Fruit fly (Drosophila melanogaster) whole organism, adult: ENCODE measurements around the gene ND-49L.
A peak's percentile ranks its signal among the peaks of the same experiment; 100 is the strongest.

Experiments
- CG11617 ChIP-seq: fragments of 200-800 bp; sonication (Bioruptor generic); optimal IDR thresholded peaks from 2 replicates; lab custom pipeline; 2017; ENCODE audit warnings: mild to moderate bottlenecking, missing biosample characterization, missing genetic modification reagents, missing genetic modification characterization
- CG12768 ChIP-seq: fragments of 200-800 bp; sonication (Bioruptor generic); optimal IDR thresholded peaks from 2 replicates; lab custom pipeline; 2017; ENCODE audit warnings: missing biosample characterization, missing genetic modification characterization, mild to moderate bottlenecking, moderate library complexity, missing genetic modification reagents
- CG14711 ChIP-seq: fragments of 200-800 bp; sonication (Bioruptor generic); optimal IDR thresholded peaks from 2 replicates; lab custom pipeline; 2018; ENCODE audit warnings: missing biosample characterization, mild to moderate bottlenecking, missing genetic modification characterization, moderate library complexity
- CG1620 ChIP-seq: fragments of 200-800 bp; sonication (Bioruptor generic); optimal IDR thresholded peaks from 2 replicates; lab custom pipeline; 2016; ENCODE audit warnings: missing biosample characterization, missing genetic modification characterization
- CG33017 ChIP-seq: fragments of 200-800 bp; sonication (Bioruptor generic); optimal IDR thresholded peaks from 2 replicates; lab custom pipeline; 2018; ENCODE audit warnings: missing biosample characterization, mild to moderate bottlenecking, missing genetic modification characterization, moderate library complexity
- CG5204 ChIP-seq: fragments of 200-800 bp; sonication (Bioruptor generic); optimal IDR thresholded peaks from 2 replicates; lab custom pipeline; 2016; ENCODE audit warnings: missing biosample characterization, missing genetic modification characterization
- CG7045 ChIP-seq: fragments of 200-800 bp; sonication (Bioruptor generic); optimal IDR thresholded peaks from 2 replicates; lab custom pipeline; 2017; ENCODE audit warnings: missing biosample characterization, mild to moderate bottlenecking, missing genetic modification characterization
- CG7101 ChIP-seq: fragments of 200-800 bp; sonication (Bioruptor generic); optimal IDR thresholded peaks from 2 replicates; lab custom pipeline; 2018; ENCODE audit warnings: missing biosample characterization, mild to moderate bottlenecking, missing genetic modification characterization, moderate library complexity
- Clk ChIP-seq: fragments of 200-800 bp; sonication (Bioruptor generic); optimal IDR thresholded peaks from 2 replicates; lab custom pipeline; 2017; ENCODE audit warnings: missing biosample characterization, missing genetic modification characterization
- Crg-1 ChIP-seq: fragments of 200-800 bp; sonication (Bioruptor generic); optimal IDR thresholded peaks from 2 replicates; lab custom pipeline; 2016; ENCODE audit warnings: missing biosample characterization, missing genetic modification characterization
- Hr96 ChIP-seq: fragments of 200-800 bp; sonication (Bioruptor generic); optimal IDR thresholded peaks from 2 replicates; lab custom pipeline; 2016; ENCODE audit warnings: missing biosample characterization, missing genetic modification characterization
- Mnt ChIP-seq: fragments of 200-800 bp; sonication (Bioruptor generic); optimal IDR thresholded peaks from 2 replicates; lab custom pipeline; 2016; ENCODE audit warnings: missing biosample characterization, mild to moderate bottlenecking, missing genetic modification characterization
- bab1 ChIP-seq: fragments of 200-800 bp; sonication (Bioruptor generic); optimal IDR thresholded peaks from 3 replicates; lab custom pipeline; 2019; ENCODE audit warnings: missing biosample characterization, mild to moderate bottlenecking, missing genetic modification characterization, moderate library complexity
- cic ChIP-seq: fragments of 200-800 bp; sonication (Bioruptor generic); optimal IDR thresholded peaks from 2 replicates; lab custom pipeline; 2017; ENCODE audit warnings: missing biosample characterization, mild to moderate bottlenecking, missing genetic modification characterization, moderate library complexity
- cnc ChIP-seq, 2 experiments: fragments of >200 bp; optimal IDR thresholded peaks; 2 replicates each; lab custom pipeline; 2017
- kay ChIP-seq: fragments of 200-800 bp; sonication (Bioruptor generic); peaks from one replicate; lab custom pipeline; 2016; ENCODE audit warnings: missing biosample characterization, missing genetic modification characterization, borderline replicate concordance
- ovo ChIP-seq: fragments of 200-800 bp; sonication (Bioruptor generic); optimal IDR thresholded peaks from 2 replicates; lab custom pipeline; 2016; ENCODE audit warnings: missing biosample characterization, missing genetic modification characterization
- pad ChIP-seq: fragments of 200-800 bp; sonication (Bioruptor generic); optimal IDR thresholded peaks from 3 replicates; lab custom pipeline; 2017; ENCODE audit warnings: missing biosample characterization, missing genetic modification characterization, mild to moderate bottlenecking, moderate library complexity, missing genetic modification reagents
- tj ChIP-seq: fragments of 200-800 bp; sonication (Bioruptor generic); optimal IDR thresholded peaks from 3 replicates; lab custom pipeline; 2017; ENCODE audit warnings: missing biosample characterization, mild to moderate bottlenecking, missing genetic modification characterization, moderate library complexity
- toe ChIP-seq: fragments of 200-800 bp; sonication (Bioruptor generic); optimal IDR thresholded peaks from 2 replicates; lab custom pipeline; 2016; ENCODE audit warnings: missing biosample characterization, missing genetic modification characterization

The ND-49L gene

DNA sequence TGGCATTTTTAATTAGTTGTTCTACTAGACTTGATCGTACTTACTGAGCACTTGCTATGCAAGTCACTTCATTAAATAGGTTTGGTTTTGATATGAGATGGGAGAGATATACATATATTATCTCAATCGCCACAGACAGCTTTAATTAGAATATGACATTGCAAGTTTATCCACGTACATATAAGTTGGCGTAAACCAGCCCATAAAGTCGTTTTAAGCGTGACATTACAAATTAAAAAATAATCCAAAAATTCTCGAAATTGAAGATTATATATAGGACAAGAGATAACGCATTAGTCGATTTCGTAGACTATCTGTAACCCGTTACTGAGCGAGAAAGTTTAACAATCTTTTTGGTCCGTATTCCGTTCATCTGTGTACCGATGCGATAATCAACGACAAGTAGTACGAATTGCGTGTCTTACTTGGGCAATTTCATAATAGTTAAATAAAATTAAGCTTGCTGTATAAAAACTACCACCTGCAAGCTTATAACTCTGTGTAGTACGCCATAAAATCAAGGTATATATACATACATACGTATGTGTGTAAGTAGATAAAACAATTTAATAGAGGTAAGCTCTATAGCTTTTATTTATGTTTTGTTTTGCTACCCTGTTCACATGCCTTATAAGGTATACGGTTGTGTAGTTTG lies 37.9 kb upstream of the ND-49L start, which contains the start of gene CG10560:
Gene CG10560, minus strand, starts transcription at position 51 of the 655 bp plus-strand sequence.
- TF ChIP-seq kay (GFP tag; lab: Kevin White, UChicago), result peak; percentile 74
- TF ChIP-seq cnc (optimal IDR thresholded peaks at IDR 0.05; lab: Kevin White, UChicago), result peak; percentile 19 to 51
- no peak for TF ChIP-seq CG5204 (GFP tag; lab: Kevin White, UChicago)
- TF ChIP-seq cic, result peak; percentile 27

DNA sequence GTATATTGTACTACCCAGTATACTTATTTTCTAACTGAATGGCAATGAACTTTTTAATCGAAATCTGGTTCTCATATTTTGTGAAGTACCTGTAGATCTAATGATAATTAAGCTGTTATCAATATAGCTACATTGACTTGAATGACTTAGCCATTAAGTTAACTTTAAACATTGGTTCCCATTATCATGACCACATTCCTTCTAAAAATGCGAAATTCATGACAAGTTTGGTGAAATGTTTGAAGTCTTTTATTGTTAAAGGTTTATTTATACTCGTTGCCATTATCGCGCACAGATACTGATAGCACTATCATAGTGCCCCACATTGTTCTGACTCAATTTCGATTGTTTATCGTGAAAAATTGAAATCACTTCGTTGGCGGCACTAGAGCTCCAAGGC lies 37.2 kb upstream of the ND-49L start:
- TF ChIP-seq CG11617 (GFP tag; lab: Kevin White, UChicago) (no peak), CG12768 (GFP tag; lab: Kevin White, UChicago) (no peak), CG7045 (GFP tag; lab: Kevin White, UChicago) (no peak), CG33017 (tag; lab: Kevin White, UChicago) (no peak), CG7101 (tag; lab: Kevin White, UChicago) (no peak), ovo (GFP tag; lab: Kevin White, UChicago) (no peak), CG1620 (GFP tag; lab: Kevin White, UChicago) (no peak), bab1 (GFP tag; lab: Kevin White, UChicago) (no peak), cnc (optimal IDR thresholded peaks at IDR 0.05; lab: Kevin White, UChicago) (no peak)

DNA sequence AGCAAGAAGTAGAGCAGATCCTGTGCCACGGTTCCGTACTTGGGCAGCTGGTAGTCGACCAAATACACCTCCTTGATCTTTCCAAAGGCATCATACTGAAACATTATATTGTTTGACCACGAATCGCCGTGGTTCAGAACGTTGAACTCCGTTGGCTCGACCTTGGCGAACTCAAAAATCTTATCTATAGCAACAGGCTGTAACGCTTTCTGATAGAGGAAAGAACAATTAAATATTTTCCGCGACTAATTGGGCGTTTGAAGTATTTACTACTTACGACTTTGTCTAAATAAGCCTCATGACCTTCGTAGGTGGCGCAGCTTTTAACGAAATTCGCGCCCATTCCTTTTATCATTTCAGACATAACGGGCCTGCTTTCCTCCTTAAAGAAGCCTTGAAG lies 36.4 kb upstream of the ND-49L start:
- no peak for TF ChIP-seq toe (GFP tag; lab: Kevin White, UChicago)
- TF ChIP-seq Clk, result no peak
- TF ChIP-seq Hr96 (GFP tag; lab: Kevin White, UChicago), result no peak
- TF ChIP-seq bab1 (GFP tag; lab: Kevin White, UChicago), result no peak
- no peak for TF ChIP-seq CG7045 (GFP tag; lab: Kevin White, UChicago)
- no peak for TF ChIP-seq Crg-1 (GFP tag; lab: Kevin White, UChicago)
- TF ChIP-seq cic, result no peak
- TF ChIP-seq CG11617 (GFP tag; lab: Kevin White, UChicago), result no peak
- TF ChIP-seq tj (GFP tag; lab: Kevin White, UChicago), result no peak
- no peak for TF ChIP-seq ovo (GFP tag; lab: Kevin White, UChicago)
- TF ChIP-seq Mnt, result no peak
- no peak for TF ChIP-seq CG1620 (GFP tag; lab: Kevin White, UChicago)
- TF ChIP-seq CG12768 (GFP tag; lab: Kevin White, UChicago), result no peak
- TF ChIP-seq kay (GFP tag; lab: Kevin White, UChicago), result no peak
- TF ChIP-seq CG7101 (tag; lab: Kevin White, UChicago), result no peak

DNA sequence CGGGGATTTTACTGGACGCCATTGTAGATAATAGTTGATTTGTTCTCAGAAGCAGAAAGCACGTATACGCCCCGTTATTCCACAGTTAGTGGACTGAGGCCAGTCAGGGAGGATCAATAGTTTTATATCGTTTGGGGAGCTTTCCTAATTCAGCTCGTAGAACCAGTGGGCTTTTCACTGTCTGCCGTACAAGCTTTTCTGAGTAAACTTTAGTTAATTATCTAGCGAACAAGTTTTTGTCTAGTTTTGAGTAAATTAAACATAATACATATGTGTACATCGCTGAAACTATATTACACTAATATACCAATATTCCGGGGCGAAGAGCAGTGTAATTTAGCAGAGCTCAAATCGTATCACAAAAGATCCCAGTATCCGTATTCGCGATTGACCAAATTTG lies 35.4 kb upstream of the ND-49L start, which contains the start of gene CG10562:
Gene CG10562, minus strand, starts transcription at position 101 of the 400 bp plus-strand sequence.
- TF ChIP-seq Hr96 (GFP tag; lab: Kevin White, UChicago) (no peak), CG1620 (GFP tag; lab: Kevin White, UChicago) (no peak), toe (GFP tag; lab: Kevin White, UChicago) (no peak), ovo (GFP tag; lab: Kevin White, UChicago) (no peak), CG7101 (tag; lab: Kevin White, UChicago) (no peak), CG12768 (GFP tag; lab: Kevin White, UChicago) (peak; percentile 10), cic (peak; percentile 28)

DNA sequence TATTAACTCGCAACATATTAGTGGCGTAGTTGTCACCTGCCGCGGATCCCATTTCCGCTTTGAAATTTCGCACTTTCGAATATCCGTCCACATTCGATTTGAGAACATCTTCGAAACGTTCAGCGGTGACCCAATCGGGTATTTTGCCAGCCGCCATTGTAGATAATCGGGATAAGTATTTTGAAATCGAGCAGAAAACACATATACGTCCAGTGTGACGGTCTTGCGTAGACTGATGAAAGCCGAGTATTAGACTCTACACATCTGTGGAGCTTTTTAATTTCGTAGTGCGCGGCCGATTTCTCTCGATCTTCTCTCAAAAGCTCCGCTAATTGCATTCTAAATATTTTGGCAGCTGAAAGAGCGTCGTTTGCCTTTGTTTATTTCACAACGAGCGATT lies 29.0 kb upstream of the ND-49L start, which contains the start of gene CHKov1:
Gene CHKov1, minus strand, starts transcription at position 238 of the 400 bp plus-strand sequence.
- peak; percentile 1 for TF ChIP-seq cic
- peak; percentile 43 for TF ChIP-seq CG33017 (tag; lab: Kevin White, UChicago)
- TF ChIP-seq kay (GFP tag; lab: Kevin White, UChicago), result no peak
- peak; percentile 13 for TF ChIP-seq CG11617 (GFP tag; lab: Kevin White, UChicago)
- TF ChIP-seq CG12768 (GFP tag; lab: Kevin White, UChicago), result peak; percentile 21

DNA sequence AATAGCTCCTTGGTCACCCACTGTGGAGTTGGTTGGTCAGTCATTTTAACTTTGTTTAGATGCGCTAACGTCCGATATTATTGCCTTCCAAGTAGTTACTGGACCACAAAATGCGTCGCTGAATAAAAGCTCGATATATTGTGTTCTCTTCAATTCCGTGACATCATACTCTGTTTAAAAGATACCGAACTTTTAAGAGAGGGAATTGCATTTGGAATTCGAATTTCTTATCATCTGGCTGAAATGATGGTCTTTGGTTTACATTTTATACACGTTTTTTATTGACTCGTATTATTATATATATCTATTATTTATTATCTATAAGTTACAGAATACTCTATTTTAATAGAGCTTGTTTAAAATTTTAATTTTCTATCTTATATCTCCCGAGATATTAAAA lies 27.0 kb upstream of the ND-49L start, which contains the start of gene CHKov2:
Gene CHKov2, minus strand, starts transcription at position 101 of the 400 bp plus-strand sequence.
- TF ChIP-seq Hr96 (GFP tag; lab: Kevin White, UChicago) (no peak), cnc (optimal IDR thresholded peaks at IDR 0.05; lab: Kevin White, UChicago) (no peak), CG7101 (tag; lab: Kevin White, UChicago) (no peak), cic (peak; percentile 5), Mnt (no peak)

DNA sequence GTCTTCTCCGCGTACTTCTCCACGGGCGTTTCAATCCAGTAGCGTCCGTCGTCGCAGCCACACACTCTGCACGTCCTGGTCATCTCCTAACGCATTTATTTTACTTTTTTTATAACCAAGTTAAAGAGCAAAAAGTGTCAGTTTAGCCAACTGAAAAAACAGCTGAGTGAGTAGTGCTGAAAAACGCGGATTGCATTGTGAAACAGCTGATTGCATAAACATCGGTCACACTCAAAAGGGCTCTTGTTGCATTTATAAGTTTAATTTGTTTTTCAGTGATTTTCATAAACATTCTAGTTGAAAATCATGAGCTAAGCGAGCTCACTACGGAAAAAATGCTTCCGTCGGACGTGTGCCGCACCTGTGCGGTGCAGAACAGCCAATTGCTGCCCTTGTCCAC lies 23.0 kb upstream of the ND-49L start, which contains the start of the genes CG10669 and CG11902:
Gene CG10669, minus strand, starts transcription at position 179 of the 400 bp plus-strand sequence.
Gene CG11902, plus strand, starts transcription at position 193 of the 400 bp plus-strand sequence.
- TF ChIP-seq Mnt (peak; percentile 12), Clk (no peak), CG33017 (tag; lab: Kevin White, UChicago) (no peak), pad (GFP tag; lab: Kevin White, UChicago) (no peak), Hr96 (GFP tag; lab: Kevin White, UChicago) (no peak), bab1 (GFP tag; lab: Kevin White, UChicago) (peak; percentile 67), kay (GFP tag; lab: Kevin White, UChicago) (no peak), CG14711 (tag; lab: Kevin White, UChicago) (no peak), CG12768 (GFP tag; lab: Kevin White, UChicago) (no peak), CG11617 (GFP tag; lab: Kevin White, UChicago) (no peak), cnc (optimal IDR thresholded peaks at IDR 0.05; lab: Kevin White, UChicago) (no peak), CG5204 (GFP tag; lab: Kevin White, UChicago) (no peak), CG7101 (tag; lab: Kevin White, UChicago) (no peak), Crg-1 (GFP tag; lab: Kevin White, UChicago) (no peak)
